Worm (Caenorhabditis elegans): ENCODE results near the gene W08G11.1.

DNA sequence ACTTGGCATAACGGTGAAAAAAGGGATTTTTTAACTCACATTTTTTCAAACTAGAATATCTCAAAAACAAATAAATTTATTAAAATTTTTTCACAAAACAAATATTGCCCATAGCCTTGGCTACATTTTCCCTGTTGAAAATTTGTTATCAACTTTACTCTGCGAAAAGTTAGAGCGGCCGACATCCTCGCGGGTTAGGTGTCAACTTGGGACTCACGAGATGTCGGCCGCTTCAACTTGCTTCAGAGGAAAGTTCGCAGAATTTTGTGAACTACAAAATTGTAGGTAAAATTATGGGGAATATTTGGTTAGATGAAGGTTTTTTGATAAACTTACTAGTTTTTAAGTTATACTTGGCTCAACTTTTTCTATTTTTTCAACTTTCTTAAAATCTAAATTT is 4.9 kb downstream of the W08G11.1 start:
- TF ChIP-seq him-1 (tag; optimal IDR thresholded peaks at IDR 0.05), result no peak
- no peak for TF ChIP-seq W03F9.2 (tag; optimal IDR thresholded peaks at IDR 0.05)

Data from whole organism, L4/young adult.